Worm (Caenorhabditis elegans) whole organism, L3 larva: ENCODE measurements around the gene ZK1240.2.
"Not testable (repeated sequence)": the region's sequence is repeated elsewhere in the genome, so short reads cannot be mapped to it uniquely, and the experiment has no call there.

Experiments used
- R02D3.7 ChIP-seq: fragments of 150-350 bp; optimal IDR thresholded peaks from 2 replicates; lab custom pipeline; 2014; ENCODE audit warnings: missing biosample characterization, missing genetic modification characterization
- ZK546.5 ChIP-seq: sonication (generic microtip); optimal IDR thresholded peaks from 2 replicates; lab custom pipeline; 2017; ENCODE audit warnings: missing biosample characterization, missing genetic modification characterization
- aly-2 ChIP-seq: fragments of 150-350 bp; optimal IDR thresholded peaks from 2 replicates; lab custom pipeline; 2014; ENCODE audit warnings: missing biosample characterization, missing genetic modification characterization
- ceh-16 ChIP-seq: sonication (generic microtip); optimal IDR thresholded peaks from 2 replicates; lab custom pipeline; 2017; ENCODE audit warnings: missing biosample characterization, missing genetic modification characterization
- ceh-28 ChIP-seq: fragments of 150-350 bp; optimal IDR thresholded peaks from 2 replicates; lab custom pipeline; 2014; ENCODE audit warnings: missing biosample characterization, missing genetic modification reagents, missing genetic modification characterization
- ceh-82 ChIP-seq: fragments of 150-350 bp; optimal IDR thresholded peaks from 2 replicates; lab custom pipeline; 2014; ENCODE audit warnings: missing biosample characterization, missing genetic modification characterization
- ceh-9 ChIP-seq: sonication (generic microtip); optimal IDR thresholded peaks from 2 replicates; lab custom pipeline; 2018; ENCODE audit warnings: missing biosample characterization, missing genetic modification characterization
- daf-12 ChIP-seq: fragments of 150-350 bp; optimal IDR thresholded peaks from 2 replicates; lab custom pipeline; 2014; ENCODE audit warnings: missing biosample characterization, missing genetic modification reagents, missing genetic modification characterization
- egl-27 ChIP-seq: sonication (generic microtip); optimal IDR thresholded peaks from 4 replicates; lab custom pipeline; 2017; ENCODE audit warnings: missing biosample characterization, missing genetic modification reagents, missing genetic modification characterization
- egl-5 ChIP-seq: fragments of 150-350 bp; optimal IDR thresholded peaks from 2 replicates; lab custom pipeline; 2017; ENCODE audit warnings: missing biosample characterization, missing genetic modification reagents, missing genetic modification characterization, inconsistent platforms
- elt-2 ChIP-seq: sonication (generic microtip); optimal IDR thresholded peaks from 2 replicates; lab custom pipeline; 2016; ENCODE audit warnings: missing genetic modification reagents, mild to moderate bottlenecking, missing genetic modification characterization, missing compliant biosample characterization
- eor-1 ChIP-seq, 2 experiments: fragments of 150-350 bp; optimal IDR thresholded peaks; 2 replicates each; lab custom pipeline; 2014 to 2018; ENCODE audit warnings: missing biosample characterization in 2 of 2, missing genetic modification characterization in 2 of 2
- fkh-2 ChIP-seq: fragments of 150-350 bp; optimal IDR thresholded peaks from 2 replicates; lab custom pipeline; 2014; ENCODE audit warnings: missing biosample characterization, missing genetic modification reagents, missing genetic modification characterization
- fos-1 ChIP-seq: fragments of 150-350 bp; optimal IDR thresholded peaks from 2 replicates; lab custom pipeline; 2014; ENCODE audit warnings: missing biosample characterization, missing genetic modification characterization
- jun-1 ChIP-seq: fragments of 150-350 bp; optimal IDR thresholded peaks from 2 replicates; lab custom pipeline; 2014; ENCODE audit warnings: missing biosample characterization, missing genetic modification reagents, missing genetic modification characterization
- lin-39 ChIP-seq: fragments of 150-350 bp; optimal IDR thresholded peaks from 2 replicates; lab custom pipeline; 2018; ENCODE audit warnings: missing biosample characterization, missing genetic modification reagents, missing genetic modification characterization
- lsy-12 ChIP-seq: sonication (generic microtip); optimal IDR thresholded peaks from 2 replicates; lab custom pipeline; 2016; ENCODE audit warnings: mild to moderate bottlenecking, missing genetic modification characterization, missing compliant biosample characterization
- mdl-1 ChIP-seq: fragments of 150-350 bp; optimal IDR thresholded peaks from 2 replicates; lab custom pipeline; 2014; ENCODE audit warnings: missing biosample characterization, missing genetic modification characterization
- mml-1 ChIP-seq: fragments of 150-350 bp; sonication (generic microtip); optimal IDR thresholded peaks from 3 replicates; lab custom pipeline; 2014; ENCODE audit warnings: missing biosample characterization, missing genetic modification characterization
- nfya-1 ChIP-seq: sonication (generic microtip); optimal IDR thresholded peaks from 2 replicates; lab custom pipeline; 2017; ENCODE audit warnings: missing genetic modification characterization, mild to moderate bottlenecking, missing compliant biosample characterization, antibody characterized with exemption, moderate library complexity; ENCODE audit not compliant: insufficient read depth
- nhr-11 ChIP-seq: fragments of 150-350 bp; optimal IDR thresholded peaks from 2 replicates; lab custom pipeline; 2014; ENCODE audit warnings: missing biosample characterization, missing genetic modification characterization
- nhr-12 ChIP-seq: fragments of 150-350 bp; optimal IDR thresholded peaks from 2 replicates; lab custom pipeline; 2014; ENCODE audit warnings: missing biosample characterization, missing genetic modification characterization
- nhr-237 ChIP-seq: fragments of 150-350 bp; optimal IDR thresholded peaks from 2 replicates; lab custom pipeline; 2014; ENCODE audit warnings: missing biosample characterization, missing genetic modification characterization
- nhr-25 ChIP-seq: sonication (generic microtip); optimal IDR thresholded peaks from 2 replicates; lab custom pipeline; 2017; ENCODE audit warnings: missing biosample characterization, missing genetic modification characterization
- nhr-67 ChIP-seq: fragments of 150-350 bp; optimal IDR thresholded peaks from 2 replicates; lab custom pipeline; 2014; ENCODE audit warnings: missing biosample characterization, missing genetic modification characterization
- nhr-77 ChIP-seq: fragments of 150-350 bp; optimal IDR thresholded peaks from 2 replicates; lab custom pipeline; 2014; ENCODE audit warnings: missing biosample characterization, missing genetic modification characterization
- pqm-1 ChIP-seq: fragments of 150-350 bp; optimal IDR thresholded peaks from 2 replicates; lab custom pipeline; 2017; ENCODE audit warnings: missing biosample characterization, missing genetic modification characterization, inconsistent platforms
- sea-2 ChIP-seq: fragments of 150-350 bp; sonication (generic microtip); optimal IDR thresholded peaks from 4 replicates; lab custom pipeline; 2014; ENCODE audit warnings: missing biosample characterization, missing genetic modification reagents, missing genetic modification characterization
- skn-1 ChIP-seq: fragments of 150-350 bp; optimal IDR thresholded peaks from 2 replicates; lab custom pipeline; 2014; ENCODE audit warnings: missing biosample characterization, missing genetic modification characterization
- snpc-4 ChIP-seq: fragments of 150-350 bp; optimal IDR thresholded peaks from 2 replicates; lab custom pipeline; 2014; ENCODE audit warnings: missing biosample characterization, missing genetic modification characterization
- tbx-2 ChIP-seq: sonication (generic microtip); optimal IDR thresholded peaks from 2 replicates; lab custom pipeline; 2016; ENCODE audit warnings: mild to moderate bottlenecking, missing genetic modification characterization, missing compliant biosample characterization
- unc-62 ChIP-seq: fragments of 150-350 bp; sonication (generic microtip); optimal IDR thresholded peaks from 4 replicates; lab custom pipeline; 2014; ENCODE audit warnings: missing biosample characterization, missing genetic modification reagents, missing genetic modification characterization
- zag-1 ChIP-seq: fragments of 150-350 bp; optimal IDR thresholded peaks from 2 replicates; lab custom pipeline; 2014; ENCODE audit warnings: missing biosample characterization, missing genetic modification characterization
- ztf-11 ChIP-seq: fragments of 150-350 bp; optimal IDR thresholded peaks from 2 replicates; lab custom pipeline; 2014; ENCODE audit warnings: missing biosample characterization, missing genetic modification characterization
- ztf-4 ChIP-seq: fragments of 150-350 bp; optimal IDR thresholded peaks from 2 replicates; lab custom pipeline; 2014; ENCODE audit warnings: missing biosample characterization, missing genetic modification characterization

ZK1240.2 gene

ce11 chrII:2279839-2280238 is 43.3 kb upstream of the ZK1240.2 start, which contains the start of gene K09F6.11:
K09F6.11 (plus strand) TSS chrII:2280139.
- TF ChIP-seq daf-12 = no peak
- TF ChIP-seq egl-5 (tag; lab: Kevin White, UChicago) = no peak
- TF ChIP-seq snpc-4 (tag; lab: Kevin White, UChicago) = no peak
- TF ChIP-seq nfya-1 (tag; lab: Kevin White, UChicago) = no peak
- no peak for TF ChIP-seq pqm-1 (tag; lab: Kevin White, UChicago)
- TF ChIP-seq mdl-1 (tag; lab: Kevin White, UChicago) = no peak

ce11 chrII:2282599-2282998 is 40.6 kb upstream of the ZK1240.2 start, which contains the start of gene K09F6.9:
K09F6.9 (minus strand) TSS chrII:2282699.
- TF ChIP-seq mdl-1 (tag; lab: Kevin White, UChicago); daf-12; ZK546.5 (tag; lab: Kevin White, UChicago): not testable (repeated sequence)

- no peak for TF ChIP-seq mdl-1 (tag; lab: Kevin White, UChicago)
- TF ChIP-seq eor-1 (tag; optimal IDR thresholded peaks at IDR 0.05; lab: Kevin White, UChicago) = no peak
- no peak for TF ChIP-seq egl-27
- TF ChIP-seq skn-1 (tag; lab: Kevin White, UChicago) = no peak
- TF ChIP-seq nhr-12 (tag; lab: Kevin White, UChicago) = no peak
- no peak for TF ChIP-seq R02D3.7
- TF ChIP-seq sea-2 (GFP tag; lab: Kevin White, UChicago) = no peak
- TF ChIP-seq fkh-2 (tag; lab: Kevin White, UChicago) = no peak
- TF ChIP-seq tbx-2 (tag; lab: Kevin White, UChicago) = no peak
- TF ChIP-seq lsy-12 (tag; lab: Kevin White, UChicago) = no peak
- TF ChIP-seq ztf-11 (tag; lab: Kevin White, UChicago) = no peak
- no peak for TF ChIP-seq elt-2 (tag; lab: Kevin White, UChicago)
- TF ChIP-seq mml-1 (tag; lab: Kevin White, UChicago) = no peak
- TF ChIP-seq nhr-67 = no peak
- no peak for TF ChIP-seq ceh-28 (tag; lab: Kevin White, UChicago)
- no peak for TF ChIP-seq aly-2 (tag; lab: Kevin White, UChicago)
- TF ChIP-seq zag-1 (tag; lab: Kevin White, UChicago) = no peak
Observed at ce11 chrII:2284703-2285102, 38.5 kb upstream of the ZK1240.2 start.

ce11 chrII:2288798-2289197 is 34.4 kb upstream of the ZK1240.2 start, which contains the start of the genes K09F6.10 and K09F6.13:
K09F6.10 (minus strand) TSS chrII:2288883.
K09F6.13 (plus strand) TSS chrII:2289114.
- TF ChIP-seq lin-39 (tag; lab: Kevin White, UChicago) (peak; percentile 33), ceh-9 (no peak)
- TF ChIP-seq, all 47 proteins: peak for 1

ce11 chrII:2289441-2289840 is 33.7 kb upstream of the ZK1240.2 start:
- TF ChIP-seq lsy-12 (tag; lab: Kevin White, UChicago) (no peak), ceh-82 (tag; lab: Kevin White, UChicago) (peak; percentile 24), lin-39 (tag; lab: Kevin White, UChicago) (peak; percentile 54), fos-1 (tag; lab: Kevin White, UChicago) (no peak), unc-62 (GFP tag; lab: Kevin White, UChicago) (peak; percentile 11)

ce11 chrII:2292027-2292426 is 31.1 kb upstream of the ZK1240.2 start, which contains the start of gene K09F6.7:
K09F6.7 (minus strand) TSS chrII:2292127.
- TF ChIP-seq tbx-2 (tag; lab: Kevin White, UChicago) = no peak
- TF ChIP-seq ceh-28 (tag; lab: Kevin White, UChicago) = no peak
- no peak for TF ChIP-seq unc-62 (GFP tag; lab: Kevin White, UChicago)
- no peak for TF ChIP-seq ztf-4
- TF ChIP-seq nhr-77 (tag; lab: Kevin White, UChicago) = no peak
- no peak for TF ChIP-seq nhr-25
- TF ChIP-seq daf-12 = no peak
- no peak for TF ChIP-seq jun-1 (tag; lab: Kevin White, UChicago)
- no peak for TF ChIP-seq nhr-237 (tag; lab: Kevin White, UChicago)
- TF ChIP-seq ceh-16 (tag; lab: Kevin White, UChicago) = no peak
- TF ChIP-seq mml-1 (tag; lab: Kevin White, UChicago) = no peak
- TF ChIP-seq fos-1 (tag; lab: Kevin White, UChicago) = no peak
- TF ChIP-seq nhr-11 = no peak
